Comparison of ENCODE assay signal across 1 fruit fly cellular context in the genomic region with DNA sequence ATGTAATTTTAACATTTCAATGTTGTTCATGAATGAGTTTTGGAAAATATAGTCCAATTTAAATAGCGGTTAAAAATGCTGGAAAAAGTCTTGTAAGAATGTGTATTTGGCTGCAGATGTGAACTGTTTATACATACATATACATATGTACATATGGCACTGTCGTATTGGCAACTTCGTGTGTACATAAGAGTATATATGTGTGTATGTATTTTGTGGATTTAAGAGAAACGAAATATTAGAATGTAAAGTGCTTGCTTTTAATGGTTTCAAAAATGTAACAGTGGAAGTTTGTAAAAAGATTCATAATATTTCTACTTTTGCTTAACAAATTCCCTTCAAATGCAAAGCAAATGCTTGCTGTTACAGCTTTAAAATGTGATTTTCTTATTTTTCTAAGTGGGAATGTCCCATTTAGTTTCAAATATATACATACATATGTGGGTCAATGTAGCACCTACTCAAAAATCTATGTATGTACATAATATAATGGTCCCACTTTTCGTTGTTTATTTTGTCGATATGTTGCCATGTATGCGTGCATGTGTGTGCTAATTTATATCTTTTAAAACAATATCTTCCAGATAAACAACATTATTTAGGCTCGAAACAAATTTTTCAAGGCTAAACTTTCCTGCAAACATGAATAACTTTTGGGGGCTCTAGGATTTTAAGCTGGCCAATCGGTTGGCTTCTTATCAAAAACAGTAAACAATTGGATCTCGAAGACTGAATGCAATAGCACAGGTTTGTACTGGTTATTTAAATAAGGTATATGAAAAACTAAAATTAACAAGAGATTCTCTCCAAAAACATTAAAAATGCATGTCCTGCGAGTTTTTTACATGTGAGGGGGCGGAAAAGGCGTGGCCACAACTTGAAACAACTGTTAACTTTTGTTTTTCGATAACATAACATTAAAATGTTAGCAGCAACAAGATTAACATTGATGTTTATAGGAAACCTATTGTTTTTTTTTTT.
TF ChIP-seq lines count a peak whose summit lies in the region.

No protein-coding gene starts in this region.

TF ChIP-seq in whole organism, embryonic, 481 proteins besides CTCF, POLR2A, EP300 and RAD21 (continued from another document and continues in another):
- TF ChIP-seq NC2β (GFP tag; optimal IDR thresholded peaks at IDR 0.05; lab: Kevin White, UChicago), result peak; percentile 28
- TF ChIP-seq Hand (GFP tag; optimal IDR thresholded peaks at IDR 0.05; lab: Kevin White, UChicago), result peak; percentile 65
- TF ChIP-seq wor (GFP tag; IDR thresholded peaks at IDR 0.05; lab: Robert Waterston, UW), result no peak
- TF ChIP-seq gce (GFP tag; IDR thresholded peaks at IDR 0.05; lab: Robert Waterston, UW), result peak; percentile 25; the same call in 1 of the 3 replicates
- TF ChIP-seq CG17385 (GFP tag; optimal IDR thresholded peaks at IDR 0.05; lab: Kevin White, UChicago), result peak; percentile 69
- peak; percentile 60 for TF ChIP-seq ash1 (GFP tag; optimal IDR thresholded peaks at IDR 0.05; lab: Kevin White, UChicago)
- TF ChIP-seq Elba2 (GFP tag; optimal IDR thresholded peaks at IDR 0.05; lab: Kevin White, UChicago), result peak; percentile 74
- TF ChIP-seq sisA (GFP tag; IDR thresholded peaks at IDR 0.05; lab: Robert Waterston, UW), result no peak
- peak; percentile 80 for TF ChIP-seq HmgZ (tag; optimal IDR thresholded peaks at IDR 0.05; lab: Kevin White, UChicago)
- TF ChIP-seq disco-r (GFP tag; optimal IDR thresholded peaks at IDR 0.05; lab: Kevin White, UChicago), result peak; percentile 27
- TF ChIP-seq ERR (GFP tag; optimal IDR thresholded peaks at IDR 0.05; lab: Kevin White, UChicago), result peak; percentile 41
- peak; percentile 42 for TF ChIP-seq her (GFP tag; optimal IDR thresholded peaks at IDR 0.05; lab: Kevin White, UChicago)
- TF ChIP-seq bsh (GFP tag; optimal IDR thresholded peaks at IDR 0.05; lab: Kevin White, UChicago), result peak in 1 of 2 experiments; percentile 53
- TF ChIP-seq fru (optimal IDR thresholded peaks at IDR 0.05; lab: Kevin White, UChicago), result no peak
- TF ChIP-seq E2f2 (GFP tag; IDR thresholded peaks at IDR 0.05; lab: Robert Waterston, UW), result peak; percentile 43; the same call in 1 of the 2 replicates
- TF ChIP-seq seq (GFP tag; IDR thresholded peaks at IDR 0.05; lab: Robert Waterston, UW), result peak; percentile 69; the same call in 1 of the 2 replicates
- 0 out of 2 replicates have a peak, but pooled peaks have one; percentile 18 for TF ChIP-seq Adf1 (GFP tag; IDR thresholded peaks at IDR 0.05; lab: Robert Waterston, UW)
- peak; percentile 51 for TF ChIP-seq CG16863 (GFP tag; optimal IDR thresholded peaks at IDR 0.05; lab: Kevin White, UChicago)
- no peak for TF ChIP-seq Trl (optimal IDR thresholded peaks at IDR 0.05; lab: Kevin White, UChicago)
- peak; percentile 50 for TF ChIP-seq Trl (GFP tag; optimal IDR thresholded peaks at IDR 0.05; lab: Kevin White, UChicago)
- TF ChIP-seq cg (GFP tag; optimal IDR thresholded peaks at IDR 0.05; lab: Kevin White, UChicago), result peak; percentile 53
- TF ChIP-seq Sox100B (GFP tag; optimal IDR thresholded peaks at IDR 0.05; lab: Kevin White, UChicago), result no peak
- peak; percentile 3 for TF ChIP-seq psq (GFP tag; optimal IDR thresholded peaks at IDR 0.05; lab: Kevin White, UChicago)
- TF ChIP-seq CG17829 (tag; optimal IDR thresholded peaks at IDR 0.05; lab: Kevin White, UChicago), result no peak
- TF ChIP-seq bowl (GFP tag; IDR thresholded peaks at IDR 0.05; lab: Robert Waterston, UW), result no peak
- no peak for TF ChIP-seq twi (tag; optimal IDR thresholded peaks at IDR 0.05; lab: Kevin White, UChicago)
- peak; percentile 31; the same call in 1 of the 2 replicates for TF ChIP-seq wdn (GFP tag; IDR thresholded peaks at IDR 0.05; lab: Robert Waterston, UW)
- TF ChIP-seq so (GFP tag; IDR thresholded peaks at IDR 0.05; lab: Robert Waterston, UW), result peak; percentile 82; the same call in 2 of the 3 replicates
- peak; percentile 85 for TF ChIP-seq CG4328 (GFP tag; optimal IDR thresholded peaks at IDR 0.05; lab: Kevin White, UChicago)
- peak; percentile 25 for TF ChIP-seq Sry-δ (GFP tag; optimal IDR thresholded peaks at IDR 0.05; lab: Kevin White, UChicago)
- peak; percentile 71 for TF ChIP-seq kah (GFP tag; optimal IDR thresholded peaks at IDR 0.05; lab: Kevin White, UChicago)
- TF ChIP-seq CG8290 (GFP tag; optimal IDR thresholded peaks at IDR 0.05; lab: Kevin White, UChicago), result peak; percentile 7
- TF ChIP-seq CG8290 (tag; optimal IDR thresholded peaks at IDR 0.05; lab: Kevin White, UChicago), result peak in 1 of 2 experiments; percentile 40
- peak; percentile 38 for TF ChIP-seq NK7.1 (GFP tag; optimal IDR thresholded peaks at IDR 0.05; lab: Kevin White, UChicago)
- TF ChIP-seq CG5953 (GFP tag; IDR thresholded peaks at IDR 0.05; lab: Robert Waterston, UW), result 0 out of 2 replicates have a peak, but pooled peaks have one; percentile 9
- peak; percentile 85 for TF ChIP-seq Fer3 (tag; optimal IDR thresholded peaks at IDR 0.05; lab: Kevin White, UChicago)
- TF ChIP-seq CG3065 (GFP tag; optimal IDR thresholded peaks at IDR 0.05; lab: Kevin White, UChicago), result no peak
- TF ChIP-seq Dip3 (GFP tag; optimal IDR thresholded peaks at IDR 0.05; lab: Kevin White, UChicago), result peak; percentile 35
- peak; percentile 75 for TF ChIP-seq Bteb2 (GFP tag; optimal IDR thresholded peaks at IDR 0.05; lab: Kevin White, UChicago)
- TF ChIP-seq pfk (GFP tag; optimal IDR thresholded peaks at IDR 0.05; lab: Kevin White, UChicago), result peak; percentile 82
- peak; percentile 43 for TF ChIP-seq CHES-1-like (GFP tag; optimal IDR thresholded peaks at IDR 0.05; lab: Kevin White, UChicago)
- TF ChIP-seq fd64A (GFP tag; optimal IDR thresholded peaks at IDR 0.05; lab: Kevin White, UChicago), result peak; percentile 63
- TF ChIP-seq Xbp1 (GFP tag; optimal IDR thresholded peaks at IDR 0.05; lab: Kevin White, UChicago), result peak; percentile 11
- peak; percentile 19 for TF ChIP-seq tup (GFP tag; optimal IDR thresholded peaks at IDR 0.05; lab: Kevin White, UChicago)
- no peak for TF ChIP-seq lov (optimal IDR thresholded peaks at IDR 0.05; lab: Kevin White, UChicago)
- no peak for TF ChIP-seq lov (GFP tag; IDR thresholded peaks at IDR 0.05; lab: Robert Waterston, UW)
- TF ChIP-seq CG12391 (tag; optimal IDR thresholded peaks at IDR 0.05; lab: Kevin White, UChicago), result no peak
- TF ChIP-seq CG1647 (GFP tag; optimal IDR thresholded peaks at IDR 0.05; lab: Kevin White, UChicago), result peak; percentile 41
- TF ChIP-seq maf-S (GFP tag; optimal IDR thresholded peaks at IDR 0.05; lab: Kevin White, UChicago), result peak; percentile 52
- no peak for TF ChIP-seq pan (optimal IDR thresholded peaks at IDR 0.05; lab: Kevin White, UChicago)
- peak in 1 of 2 experiments; percentile 23 for TF ChIP-seq pan (GFP tag; optimal IDR thresholded peaks at IDR 0.05 in 1 of 2, IDR thresholded peaks at IDR 0.05 in 1 of 2)
- TF ChIP-seq Rfx (GFP tag; IDR thresholded peaks at IDR 0.05; lab: Robert Waterston, UW), result peak; percentile 65; the same call in 1 of the 2 replicates
- peak; percentile 87 for TF ChIP-seq sens (GFP tag; lab: Kevin White, UChicago)
- TF ChIP-seq CG8924 (tag; optimal IDR thresholded peaks at IDR 0.05; lab: Kevin White, UChicago), result peak; percentile 6
- TF ChIP-seq sna (GFP tag; IDR thresholded peaks at IDR 0.05; lab: Robert Waterston, UW; ENCODE audit: partially characterized antibody), result no peak
- no peak for TF ChIP-seq grau (tag; optimal IDR thresholded peaks at IDR 0.05; lab: Kevin White, UChicago)
- peak; percentile 60 for TF ChIP-seq CG12744 (GFP tag; optimal IDR thresholded peaks at IDR 0.05; lab: Kevin White, UChicago)
- TF ChIP-seq CG17912 (GFP tag; optimal IDR thresholded peaks at IDR 0.05; lab: Kevin White, UChicago), result peak; percentile 78
- TF ChIP-seq Ets97D (GFP tag; optimal IDR thresholded peaks at IDR 0.05; lab: Kevin White, UChicago), result no peak
- TF ChIP-seq CG17359 (tag; optimal IDR thresholded peaks at IDR 0.05; lab: Kevin White, UChicago), result peak; percentile 78
- TF ChIP-seq CG1792 (GFP tag; optimal IDR thresholded peaks at IDR 0.05; lab: Kevin White, UChicago), result peak; percentile 73
- TF ChIP-seq CG7987 (GFP tag; optimal IDR thresholded peaks at IDR 0.05; lab: Kevin White, UChicago), result peak; percentile 83
- peak; percentile 1 for TF ChIP-seq zfh2 (GFP tag; optimal IDR thresholded peaks at IDR 0.05; lab: Kevin White, UChicago)
- TF ChIP-seq CG34376 (GFP tag; optimal IDR thresholded peaks at IDR 0.05; lab: Kevin White, UChicago), result peak; percentile 92
- peak; percentile 94 for TF ChIP-seq CG13296 (GFP tag; optimal IDR thresholded peaks at IDR 0.05; lab: Kevin White, UChicago)
- TF ChIP-seq CG18619 (GFP tag; optimal IDR thresholded peaks at IDR 0.05; lab: Kevin White, UChicago), result peak; percentile 65
- no peak for TF ChIP-seq h (optimal IDR thresholded peaks at IDR 0.05; lab: Kevin White, UChicago)
- TF ChIP-seq CG9215 (GFP tag; IDR thresholded peaks at IDR 0.05; lab: Robert Waterston, UW), result no peak
- peak; percentile 37 for TF ChIP-seq YL-1 (GFP tag; optimal IDR thresholded peaks at IDR 0.05; lab: Kevin White, UChicago)
- TF ChIP-seq dimm (GFP tag; IDR thresholded peaks at IDR 0.05; lab: Robert Waterston, UW), result no peak
- TF ChIP-seq Neu2 (GFP tag; optimal IDR thresholded peaks at IDR 0.05; lab: Kevin White, UChicago; ENCODE audit: borderline replicate concordance), result no peak
- TF ChIP-seq kay (GFP tag; optimal IDR thresholded peaks at IDR 0.05; lab: Kevin White, UChicago), result peak; percentile 31
- peak; percentile 68 for TF ChIP-seq CG12659 (GFP tag; optimal IDR thresholded peaks at IDR 0.05; lab: Kevin White, UChicago)
- TF ChIP-seq CG8089 (GFP tag; optimal IDR thresholded peaks at IDR 0.05; lab: Kevin White, UChicago), result peak; percentile 53
- peak; percentile 13 for TF ChIP-seq luna (GFP tag; optimal IDR thresholded peaks at IDR 0.05; lab: Kevin White, UChicago)
- peak; percentile 29; the same call in 1 of the 2 replicates for TF ChIP-seq ranshi (GFP tag; IDR thresholded peaks at IDR 0.05; lab: Robert Waterston, UW)
- TF ChIP-seq wek (GFP tag; optimal IDR thresholded peaks at IDR 0.05; lab: Kevin White, UChicago), result peak; percentile 90
- TF ChIP-seq Max (GFP tag; optimal IDR thresholded peaks at IDR 0.05; lab: Kevin White, UChicago), result peak; percentile 35
- TF ChIP-seq CG7786 (GFP tag; optimal IDR thresholded peaks at IDR 0.05; lab: Kevin White, UChicago), result peak; percentile 13
- peak; percentile 43 for TF ChIP-seq ssp (GFP tag; IDR thresholded peaks at IDR 0.05; lab: Robert Waterston, UW)
- peak; percentile 63 for TF ChIP-seq CG12299 (tag; optimal IDR thresholded peaks at IDR 0.05; lab: Kevin White, UChicago)
- TF ChIP-seq insv (GFP tag; optimal IDR thresholded peaks at IDR 0.05; lab: Kevin White, UChicago), result peak in 1 of 2 experiments; percentile 84
- TF ChIP-seq onecut (GFP tag; IDR thresholded peaks at IDR 0.05; lab: Robert Waterston, UW), result peak; percentile 53
- no peak for TF ChIP-seq CG8478 (optimal IDR thresholded peaks at IDR 0.05; lab: Kevin White, UChicago)
- TF ChIP-seq CG18476 (GFP tag; optimal IDR thresholded peaks at IDR 0.05; lab: Kevin White, UChicago), result peak; percentile 64
- TF ChIP-seq vnd (GFP tag; IDR thresholded peaks at IDR 0.05; lab: Robert Waterston, UW; ENCODE audit: partially characterized antibody), result no peak
- TF ChIP-seq CG2120 (GFP tag; optimal IDR thresholded peaks at IDR 0.05; lab: Kevin White, UChicago), result peak; percentile 57
- TF ChIP-seq CG3407 (GFP tag; optimal IDR thresholded peaks at IDR 0.05; lab: Kevin White, UChicago), result no peak
- no peak for TF ChIP-seq CG6254 (GFP tag; optimal IDR thresholded peaks at IDR 0.05; lab: Kevin White, UChicago)
- TF ChIP-seq Tbp (GFP tag; optimal IDR thresholded peaks at IDR 0.05; lab: Kevin White, UChicago), result no peak
- peak; percentile 46 for TF ChIP-seq Mad (GFP tag; optimal IDR thresholded peaks at IDR 0.05; lab: Kevin White, UChicago)
- peak; percentile 16; the same call in 1 of the 2 replicates for TF ChIP-seq CG32767 (GFP tag; IDR thresholded peaks at IDR 0.05; lab: Robert Waterston, UW)
- peak; percentile 57 for TF ChIP-seq CG3163 (GFP tag; optimal IDR thresholded peaks at IDR 0.05; lab: Kevin White, UChicago)
- no peak for TF ChIP-seq CG17568 (GFP tag; optimal IDR thresholded peaks at IDR 0.05; lab: Kevin White, UChicago)
- peak; percentile 65 for TF ChIP-seq fd3F (GFP tag; optimal IDR thresholded peaks at IDR 0.05; lab: Kevin White, UChicago)
- peak; percentile 51 for TF ChIP-seq repo (GFP tag; optimal IDR thresholded peaks at IDR 0.05; lab: Kevin White, UChicago)
- peak; percentile 41 for TF ChIP-seq salm (tag; optimal IDR thresholded peaks at IDR 0.05; lab: Kevin White, UChicago)
- peak; percentile 69 for TF ChIP-seq CG7556 (GFP tag; optimal IDR thresholded peaks at IDR 0.05; lab: Kevin White, UChicago)
- no peak for TF ChIP-seq Poxn (GFP tag; IDR thresholded peaks at IDR 0.05; lab: Robert Waterston, UW)
- peak; percentile 18 for TF ChIP-seq CG10462 (GFP tag; optimal IDR thresholded peaks at IDR 0.05; lab: Kevin White, UChicago)
- no peak for TF ChIP-seq Jarid2 (GFP tag; optimal IDR thresholded peaks at IDR 0.05; lab: Kevin White, UChicago)
- TF ChIP-seq cwo (GFP tag; optimal IDR thresholded peaks at IDR 0.05; lab: Kevin White, UChicago), result peak; percentile 59
- TF ChIP-seq rib (GFP tag; IDR thresholded peaks at IDR 0.05; lab: Robert Waterston, UW), result peak; percentile 20; the same call in 1 of the 2 replicates
- TF ChIP-seq Dfd (GFP tag; optimal IDR thresholded peaks at IDR 0.05; lab: Kevin White, UChicago), result no peak
- TF ChIP-seq CG11247 (GFP tag; IDR thresholded peaks at IDR 0.05; lab: Robert Waterston, UW), result 0 out of 2 replicates have a peak, but pooled peaks have one; percentile 28
- TF ChIP-seq D (optimal IDR thresholded peaks at IDR 0.05; lab: Kevin White, UChicago), result no peak
- peak; percentile 49 for TF ChIP-seq D (GFP tag; optimal IDR thresholded peaks at IDR 0.05; lab: Kevin White, UChicago)
- peak; percentile 79; the same call in 1 of the 2 replicates for TF ChIP-seq CG14014 (GFP tag; IDR thresholded peaks at IDR 0.05; lab: Robert Waterston, UW)
- TF ChIP-seq CG4854 (GFP tag; optimal IDR thresholded peaks at IDR 0.05; lab: Kevin White, UChicago), result peak; percentile 50
- TF ChIP-seq CG18011 (GFP tag; optimal IDR thresholded peaks at IDR 0.05; lab: Kevin White, UChicago), result peak; percentile 18
- TF ChIP-seq CG12104 (GFP tag; optimal IDR thresholded peaks at IDR 0.05; lab: Kevin White, UChicago), result peak; percentile 67
- TF ChIP-seq CG18262 (tag; optimal IDR thresholded peaks at IDR 0.05; lab: Kevin White, UChicago), result peak; percentile 20
- TF ChIP-seq CG16813 (GFP tag; IDR thresholded peaks at IDR 0.05; lab: Robert Waterston, UW; ENCODE audit: partially characterized antibody), result no peak
- peak; percentile 85 for TF ChIP-seq CG6854 (GFP tag; optimal IDR thresholded peaks at IDR 0.05; lab: Kevin White, UChicago)
- TF ChIP-seq Fer1 (GFP tag; optimal IDR thresholded peaks at IDR 0.05; lab: Kevin White, UChicago), result peak; percentile 90
- TF ChIP-seq NC2α (GFP tag; optimal IDR thresholded peaks at IDR 0.05; lab: Kevin White, UChicago), result peak; percentile 24
- TF ChIP-seq HLH3B (GFP tag; IDR thresholded peaks at IDR 0.05; lab: Robert Waterston, UW), result peak; percentile 47; the same call in 1 of the 2 replicates
